Worm (Caenorhabditis elegans) whole organism, L3 larva: ENCODE results near the gene glb-27.

ENCODE experiments used
- ceh-82 ChIP-seq: fragments of 150-350 bp; optimal IDR thresholded peaks from 2 replicates; lab custom pipeline; 2014; ENCODE audit warnings: missing biosample characterization, missing genetic modification characterization
- egl-5 ChIP-seq: fragments of 150-350 bp; optimal IDR thresholded peaks from 2 replicates; lab custom pipeline; 2017; ENCODE audit warnings: missing biosample characterization, missing genetic modification reagents, missing genetic modification characterization, inconsistent platforms
- hmg-11 ChIP-seq: sonication (generic microtip); optimal IDR thresholded peaks from 2 replicates; lab custom pipeline; 2016; ENCODE audit warnings: missing genetic modification characterization, missing compliant biosample characterization
- jun-1 ChIP-seq: fragments of 150-350 bp; optimal IDR thresholded peaks from 2 replicates; lab custom pipeline; 2014; ENCODE audit warnings: missing biosample characterization, missing genetic modification reagents, missing genetic modification characterization
- mdl-1 ChIP-seq: fragments of 150-350 bp; optimal IDR thresholded peaks from 2 replicates; lab custom pipeline; 2014; ENCODE audit warnings: missing biosample characterization, missing genetic modification characterization
- mml-1 ChIP-seq: fragments of 150-350 bp; sonication (generic microtip); optimal IDR thresholded peaks from 3 replicates; lab custom pipeline; 2014; ENCODE audit warnings: missing biosample characterization, missing genetic modification characterization
- nfya-1 ChIP-seq: sonication (generic microtip); optimal IDR thresholded peaks from 2 replicates; lab custom pipeline; 2017; ENCODE audit warnings: missing genetic modification characterization, mild to moderate bottlenecking, missing compliant biosample characterization, antibody characterized with exemption, moderate library complexity; ENCODE audit not compliant: insufficient read depth
- nhr-12 ChIP-seq: fragments of 150-350 bp; optimal IDR thresholded peaks from 2 replicates; lab custom pipeline; 2014; ENCODE audit warnings: missing biosample characterization, missing genetic modification characterization
- nhr-25 ChIP-seq: sonication (generic microtip); optimal IDR thresholded peaks from 2 replicates; lab custom pipeline; 2017; ENCODE audit warnings: missing biosample characterization, missing genetic modification characterization
- nhr-28 ChIP-seq: fragments of 150-350 bp; optimal IDR thresholded peaks from 2 replicates; lab custom pipeline; 2014; ENCODE audit warnings: missing biosample characterization, missing genetic modification characterization
- skn-1 ChIP-seq: fragments of 150-350 bp; optimal IDR thresholded peaks from 2 replicates; lab custom pipeline; 2014; ENCODE audit warnings: missing biosample characterization, missing genetic modification characterization
- unc-39 ChIP-seq: sonication (generic microtip); optimal IDR thresholded peaks from 4 replicates; lab custom pipeline; 2017; ENCODE audit warnings: missing biosample characterization, missing genetic modification characterization
- ztf-4 ChIP-seq: fragments of 150-350 bp; optimal IDR thresholded peaks from 2 replicates; lab custom pipeline; 2014; ENCODE audit warnings: missing biosample characterization, missing genetic modification characterization

ce11 chrII:8529176-8529698, 26.8 kb downstream of the glb-27 start:
- TF ChIP-seq nhr-28 (tag; lab: Kevin White, UChicago): no peak
- no peak for TF ChIP-seq ztf-4 (tag; lab: Kevin White, UChicago)
- no peak for TF ChIP-seq nhr-12 (tag; lab: Kevin White, UChicago)
- TF ChIP-seq skn-1: no peak
- no peak for TF ChIP-seq jun-1 (tag; lab: Kevin White, UChicago)
- no peak for TF ChIP-seq ceh-82 (tag; lab: Kevin White, UChicago)
- TF ChIP-seq mdl-1 (tag; lab: Kevin White, UChicago): no peak
- TF ChIP-seq nhr-25 (tag; lab: Kevin White, UChicago): peak; percentile 50
- no peak for TF ChIP-seq unc-39 (tag; lab: Kevin White, UChicago)
- no peak for TF ChIP-seq nfya-1 (tag; lab: Kevin White, UChicago)
- TF ChIP-seq mml-1 (tag; lab: Kevin White, UChicago): no peak
- TF ChIP-seq egl-5 (tag; lab: Kevin White, UChicago): no peak
- TF ChIP-seq hmg-11 (tag; lab: Kevin White, UChicago): no peak
